Fruit fly (Drosophila melanogaster) whole organism, prepupa: ENCODE results near the gene CG46467.

Experiments used
- CG10631 ChIP-seq: fragments of 200-800 bp; sonication (Bioruptor generic); optimal IDR thresholded peaks from 2 replicates; lab custom pipeline; 2016; ENCODE audit warnings: missing biosample characterization, missing genetic modification characterization
- CG15336 ChIP-seq: fragments of 200-800 bp; sonication (Bioruptor generic); IDR thresholded peaks from 2 replicates; pipeline ENCODE4 v1.3.6; 2022; ENCODE audit warnings: missing biosample characterization, missing genetic modification characterization
- CG6854 ChIP-seq: fragments of 200-800 bp; sonication (Bioruptor generic); optimal IDR thresholded peaks from 2 replicates; lab custom pipeline; 2017; ENCODE audit warnings: missing biosample characterization, mild to moderate bottlenecking, missing genetic modification characterization
- Eip93F ChIP-seq: fragments of 200-800 bp; sonication (Bioruptor generic); optimal IDR thresholded peaks from 2 replicates; lab custom pipeline; 2016; ENCODE audit warnings: missing biosample characterization, mild to moderate bottlenecking, missing genetic modification characterization
- Lpt ChIP-seq: fragments of 200-800 bp; sonication (Bioruptor generic); optimal IDR thresholded peaks from 3 replicates; lab custom pipeline; 2016; ENCODE audit warnings: missing biosample characterization, missing genetic modification characterization
- fkh ChIP-seq: fragments of 200-800 bp; sonication (Bioruptor generic); optimal IDR thresholded peaks from 3 replicates; lab custom pipeline; 2017; ENCODE audit warnings: missing biosample characterization, mild to moderate bottlenecking, missing genetic modification characterization, moderate library complexity
- lz ChIP-seq: fragments of 200-800 bp; sonication (Bioruptor generic); optimal IDR thresholded peaks from 3 replicates; lab custom pipeline; 2016; ENCODE audit warnings: missing biosample characterization, missing genetic modification characterization
- pdm3 ChIP-seq: fragments of 200-800 bp; sonication (Bioruptor generic); optimal IDR thresholded peaks from 3 replicates; lab custom pipeline; 2016; ENCODE audit warnings: missing biosample characterization, missing genetic modification characterization
- vri ChIP-seq: fragments of 200-800 bp; sonication (Bioruptor generic); optimal IDR thresholded peaks from 3 replicates; lab custom pipeline; 2016; ENCODE audit warnings: missing biosample characterization, mild to moderate bottlenecking, missing genetic modification characterization

DNA sequence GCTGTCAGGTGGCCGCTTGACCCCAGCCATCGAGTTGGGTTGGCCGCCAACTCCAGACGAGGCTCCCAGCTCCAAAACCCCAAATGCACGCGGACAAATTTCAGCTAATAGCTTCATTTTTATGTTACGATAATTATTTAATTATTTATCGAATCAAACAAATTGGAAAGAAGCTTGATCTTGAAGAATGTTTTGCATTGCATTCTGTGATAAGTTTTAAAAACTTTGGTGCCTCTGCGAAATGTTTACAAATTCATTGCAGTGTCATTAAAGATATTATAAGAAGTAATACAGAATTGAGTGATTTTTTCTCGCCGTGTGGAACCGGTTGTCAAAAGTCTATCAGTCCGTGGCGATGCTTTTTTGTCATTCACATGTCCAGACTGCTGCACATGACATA, 4.1 kb upstream of the CG46467 start:
- TF ChIP-seq Eip93F (GFP tag; lab: Kevin White, UChicago) (no peak), Lpt (GFP tag; lab: Kevin White, UChicago) (no peak), fkh (GFP tag; lab: Kevin White, UChicago) (no peak), pdm3 (GFP tag; lab: Kevin White, UChicago) (no peak), CG15336 (peak; percentile 43), CG10631 (GFP tag; lab: Kevin White, UChicago) (no peak), CG6854 (no peak), lz (GFP tag; lab: Kevin White, UChicago) (no peak), vri (GFP tag; lab: Kevin White, UChicago) (no peak)
